Worm (Caenorhabditis elegans): ENCODE results near the gene C29F7.1.
A peak's percentile ranks its signal among the peaks of the same experiment; 100 is the strongest.

Gene C29F7.1

ce11 chrX:13379072-13379471, 30.7 kb upstream of the C29F7.1 start:
- TF ChIP-seq nhr-11 (tag; optimal IDR thresholded peaks at IDR 0.05) (peak; percentile 84), elt-3 (tag; optimal IDR thresholded peaks at IDR 0.05) (no peak)

ce11 chrX:13380988-13381742, 28.6 kb upstream of the C29F7.1 start:
- TF ChIP-seq aly-2 (tag; optimal IDR thresholded peaks at IDR 0.05): no peak

- TF ChIP-seq lin-39 (tag; optimal IDR thresholded peaks at IDR 0.05) (peak; percentile 67), nfya-1 (tag; optimal IDR thresholded peaks at IDR 0.05; ENCODE audit: insufficient read depth) (peak; percentile 28), ztf-11 (tag; optimal IDR thresholded peaks at IDR 0.05) (no peak)
These were observed 26.5 kb upstream of the C29F7.1 start for ce11 chrX:13383273-13383672.

ce11 chrX:13384743-13385142, 25.0 kb upstream of the C29F7.1 start:
- TF ChIP-seq ceh-82 (tag; optimal IDR thresholded peaks at IDR 0.05): no peak
- no peak for TF ChIP-seq ceh-9 (tag; optimal IDR thresholded peaks at IDR 0.05)
- TF ChIP-seq snpc-4 (tag; optimal IDR thresholded peaks at IDR 0.05): no peak
- no peak for TF ChIP-seq hmg-11 (tag; optimal IDR thresholded peaks at IDR 0.05)

- no peak for TF ChIP-seq pqm-1 (tag; optimal IDR thresholded peaks at IDR 0.05)
- peak; percentile 1 for TF ChIP-seq nhr-23 (tag; optimal IDR thresholded peaks at IDR 0.05)
These were observed 22.2 kb upstream of the C29F7.1 start, which contains the start of gene C49F8.3 for ce11 chrX:13387497-13387953. Gene C49F8.3 (minus strand): TSS chrX:13387547.

- no peak for TF ChIP-seq nhr-11 (tag; optimal IDR thresholded peaks at IDR 0.05)
- peak; percentile 9 for TF ChIP-seq nfya-1 (tag; optimal IDR thresholded peaks at IDR 0.05; ENCODE audit: insufficient read depth)
- TF ChIP-seq nhr-25 (tag; optimal IDR thresholded peaks at IDR 0.05): peak; percentile 92
These were observed 20.9 kb upstream of the C29F7.1 start for ce11 chrX:13388829-13389228.

- TF ChIP-seq nhr-12 (tag; optimal IDR thresholded peaks at IDR 0.05): no peak
- no peak for TF ChIP-seq skn-1 (tag; optimal IDR thresholded peaks at IDR 0.05)
- TF ChIP-seq nfya-1 (tag; optimal IDR thresholded peaks at IDR 0.05; ENCODE audit: insufficient read depth): no peak
- TF ChIP-seq lin-39 (tag; optimal IDR thresholded peaks at IDR 0.05): no peak
- TF ChIP-seq daf-12 (tag; optimal IDR thresholded peaks at IDR 0.05): no peak
- TF ChIP-seq snpc-4 (tag; optimal IDR thresholded peaks at IDR 0.05): no peak
- no peak for TF ChIP-seq nhr-76 (tag; optimal IDR thresholded peaks at IDR 0.05)
- TF ChIP-seq nhr-11 (tag; optimal IDR thresholded peaks at IDR 0.05): no peak
- TF ChIP-seq nhr-77 (tag; optimal IDR thresholded peaks at IDR 0.05): no peak
- no peak for TF ChIP-seq pha-4 (tag; optimal IDR thresholded peaks at IDR 0.05)
- TF ChIP-seq elt-1 (tag; optimal IDR thresholded peaks at IDR 0.05): no peak
- no peak for TF ChIP-seq fkh-2 (tag; optimal IDR thresholded peaks at IDR 0.05)
- no peak for TF ChIP-seq unc-62 (GFP tag; optimal IDR thresholded peaks at IDR 0.05)
- TF ChIP-seq aly-2 (tag; optimal IDR thresholded peaks at IDR 0.05): no peak
- no peak for TF ChIP-seq elt-2 (tag; optimal IDR thresholded peaks at IDR 0.05)
- TF ChIP-seq nhr-67 (tag; optimal IDR thresholded peaks at IDR 0.05): no peak
- TF ChIP-seq ceh-82 (tag; optimal IDR thresholded peaks at IDR 0.05): no peak
- no peak for TF ChIP-seq ceh-28 (tag; optimal IDR thresholded peaks at IDR 0.05)
These were observed 14.8 kb upstream of the C29F7.1 start, which contains the start of gene irld-2 for ce11 chrX:13394971-13395370. Gene irld-2 (minus strand): TSS chrX:13395071.

ce11 chrX:13396550-13397023, 13.1 kb upstream of the C29F7.1 start, which contains the start of gene F02C12.3:
Gene F02C12.3 (plus strand): TSS chrX:13396973.
- peak; percentile 46 for TF ChIP-seq egl-5 (tag; optimal IDR thresholded peaks at IDR 0.05)
- no peak for TF ChIP-seq nhr-237 (tag; optimal IDR thresholded peaks at IDR 0.05)
- TF ChIP-seq ceh-16 (tag; optimal IDR thresholded peaks at IDR 0.05): no peak
- TF ChIP-seq nhr-25 (tag; optimal IDR thresholded peaks at IDR 0.05): peak; percentile 84
- no peak for TF ChIP-seq aly-2 (tag; optimal IDR thresholded peaks at IDR 0.05)
- TF ChIP-seq R02D3.7 (tag; optimal IDR thresholded peaks at IDR 0.05): peak; percentile 97
- peak; percentile 87 for TF ChIP-seq nfya-1 (tag; optimal IDR thresholded peaks at IDR 0.05; ENCODE audit: insufficient read depth)
- TF ChIP-seq ceh-28 (tag; optimal IDR thresholded peaks at IDR 0.05): peak; percentile 46
- TF ChIP-seq daf-12 (tag; optimal IDR thresholded peaks at IDR 0.05): no peak
- TF ChIP-seq nhr-43 (tag; optimal IDR thresholded peaks at IDR 0.05; ENCODE audit: poor library complexity, severe bottlenecking): peak; percentile 64
- peak; percentile 74 for TF ChIP-seq hmg-11 (tag; optimal IDR thresholded peaks at IDR 0.05)
- no peak for TF ChIP-seq mml-1 (tag; optimal IDR thresholded peaks at IDR 0.05)
- no peak for TF ChIP-seq nhr-28 (tag; optimal IDR thresholded peaks at IDR 0.05)
- TF ChIP-seq unc-62 (GFP tag; optimal IDR thresholded peaks at IDR 0.05): no peak
- TF ChIP-seq unc-39 (tag; optimal IDR thresholded peaks at IDR 0.05): no peak
- peak; percentile 88 for TF ChIP-seq nhr-23 (tag; optimal IDR thresholded peaks at IDR 0.05)
- TF ChIP-seq egl-27 (tag; optimal IDR thresholded peaks at IDR 0.05): no peak
- no peak for TF ChIP-seq nhr-77 (tag; optimal IDR thresholded peaks at IDR 0.05)
- no peak for TF ChIP-seq nhr-11 (tag; optimal IDR thresholded peaks at IDR 0.05)
- peak; percentile 37 for TF ChIP-seq elt-2 (tag; optimal IDR thresholded peaks at IDR 0.05)
- TF ChIP-seq nhr-76 (tag; optimal IDR thresholded peaks at IDR 0.05): no peak
- TF ChIP-seq mdl-1 (tag; optimal IDR thresholded peaks at IDR 0.05): no peak

Measured in whole organism, L3 larva.